Fruit fly (Drosophila melanogaster): ENCODE data around the gene beta-Spec.

The beta-Spec gene

dm6 chrX:17679642-17680571 is 22.7 kb downstream of the beta-Spec start (continued):
- TF ChIP-seq CG4360 (GFP tag; IDR thresholded peaks at IDR 0.05) = no peak
- TF ChIP-seq CG7271 (tag; optimal IDR thresholded peaks at IDR 0.05) = no peak
- TF ChIP-seq E2f1 (GFP tag; IDR thresholded peaks at IDR 0.05) = no peak
- TF ChIP-seq CG31365 (tag; optimal IDR thresholded peaks at IDR 0.05) = no peak
- no peak for TF ChIP-seq CG18599 (GFP tag; optimal IDR thresholded peaks at IDR 0.05)
- no peak for TF ChIP-seq Asciz (GFP tag; optimal IDR thresholded peaks at IDR 0.05)
- TF ChIP-seq nmo (GFP tag; optimal IDR thresholded peaks at IDR 0.05) = peak; percentile 1
- TF ChIP-seq mirr (GFP tag; optimal IDR thresholded peaks at IDR 0.05) = no peak
- no peak for TF ChIP-seq CG2875 (GFP tag; optimal IDR thresholded peaks at IDR 0.05)
- no peak for TF ChIP-seq Camta (GFP tag; optimal IDR thresholded peaks at IDR 0.05)
- TF ChIP-seq Hr3 (GFP tag; optimal IDR thresholded peaks at IDR 0.05) = no peak
- no peak for TF ChIP-seq fd96Cb (tag; optimal IDR thresholded peaks at IDR 0.05)
- no peak for TF ChIP-seq ash1 (GFP tag; optimal IDR thresholded peaks at IDR 0.05)
- TF ChIP-seq prd (optimal IDR thresholded peaks at IDR 0.05) = no peak
- TF ChIP-seq prd (GFP tag; IDR thresholded peaks at IDR 0.05) = no peak
- no peak for TF ChIP-seq fd102C (GFP tag; optimal IDR thresholded peaks at IDR 0.05)
- TF ChIP-seq CG15269 (tag; optimal IDR thresholded peaks at IDR 0.05) = peak; percentile 26
- no peak for TF ChIP-seq CG10209 (GFP tag; optimal IDR thresholded peaks at IDR 0.05)
- TF ChIP-seq CG10462 (GFP tag; optimal IDR thresholded peaks at IDR 0.05) = no peak
- TF ChIP-seq kah (GFP tag; optimal IDR thresholded peaks at IDR 0.05) = no peak
- no peak for TF ChIP-seq CG7963 (GFP tag; IDR thresholded peaks at IDR 0.05; ENCODE audit: partially characterized antibody)
- no peak for TF ChIP-seq sd (tag; optimal IDR thresholded peaks at IDR 0.05)
- no peak for TF ChIP-seq emc (GFP tag; optimal IDR thresholded peaks at IDR 0.05)
- no peak for TF ChIP-seq Bdp1 (GFP tag; optimal IDR thresholded peaks at IDR 0.05)
- no peak for TF ChIP-seq CG30020 (tag; optimal IDR thresholded peaks at IDR 0.05)
- no peak for TF ChIP-seq Med (GFP tag)
- no peak for TF ChIP-seq pfk (GFP tag; optimal IDR thresholded peaks at IDR 0.05)
- TF ChIP-seq ken (GFP tag; IDR thresholded peaks at IDR 0.05) = no peak
- TF ChIP-seq CG18011 (GFP tag; optimal IDR thresholded peaks at IDR 0.05) = no peak
- no peak for TF ChIP-seq Rfx (GFP tag; IDR thresholded peaks at IDR 0.05)
- no peak for TF ChIP-seq TFAM (GFP tag; optimal IDR thresholded peaks at IDR 0.05)
- TF ChIP-seq pnt (GFP tag; optimal IDR thresholded peaks at IDR 0.05) = no peak
- TF ChIP-seq az2 (GFP tag; optimal IDR thresholded peaks at IDR 0.05) = no peak
- no peak for TF ChIP-seq CG33213 (GFP tag; optimal IDR thresholded peaks at IDR 0.05)
- no peak for TF ChIP-seq Hsf (GFP tag; optimal IDR thresholded peaks at IDR 0.05)
- no peak for TF ChIP-seq amos (GFP tag; IDR thresholded peaks at IDR 0.05; ENCODE audit: partially characterized antibody)
- TF ChIP-seq CG5180 (GFP tag; optimal IDR thresholded peaks at IDR 0.05) = no peak
- no peak for TF ChIP-seq Eip74EF (GFP tag; optimal IDR thresholded peaks at IDR 0.05)
- TF ChIP-seq Ssrp (tag; optimal IDR thresholded peaks at IDR 0.05) = no peak
- no peak for TF ChIP-seq CG14710 (tag; optimal IDR thresholded peaks at IDR 0.05)
- TF ChIP-seq Dfd (GFP tag; optimal IDR thresholded peaks at IDR 0.05) = no peak
- TF ChIP-seq CG9932 (GFP tag; IDR thresholded peaks at IDR 0.05) = no peak
- TF ChIP-seq unpg (GFP tag; optimal IDR thresholded peaks at IDR 0.05) = peak; percentile 4
- TF ChIP-seq CG6654 (GFP tag; optimal IDR thresholded peaks at IDR 0.05) = no peak
- no peak for TF ChIP-seq Hand (GFP tag; optimal IDR thresholded peaks at IDR 0.05)
- no peak for TF ChIP-seq gt (GFP tag; IDR thresholded peaks at IDR 0.05)
- TF ChIP-seq HHEX (GFP tag; optimal IDR thresholded peaks at IDR 0.05) = no peak
- no peak for TF ChIP-seq CG12744 (GFP tag; optimal IDR thresholded peaks at IDR 0.05)
